Worm (Caenorhabditis elegans): Measurements from ENCODE around the gene mdt-22.

mdt-22 gene

ce11 chrII:10300954-10301353 is at the start of gene mdt-22:
Gene mdt-22 (plus strand): TSS chrII:10301216.
- no peak for TF ChIP-seq hmg-4 (GFP tag; optimal IDR thresholded peaks at IDR 0.05)
- TF ChIP-seq pes-1 (GFP tag; IDR thresholded peaks at IDR 0.05), result peak; percentile 54; the same call in 1 of the 2 replicates
- peak; percentile 54; the same call in 1 of the 2 replicates for TF ChIP-seq tbx-37 (GFP tag; conservative IDR thresholded peaks at IDR 0.05)
- TF ChIP-seq F13C5.2 (tag; optimal IDR thresholded peaks at IDR 0.05), result peak; percentile 88

DNA sequence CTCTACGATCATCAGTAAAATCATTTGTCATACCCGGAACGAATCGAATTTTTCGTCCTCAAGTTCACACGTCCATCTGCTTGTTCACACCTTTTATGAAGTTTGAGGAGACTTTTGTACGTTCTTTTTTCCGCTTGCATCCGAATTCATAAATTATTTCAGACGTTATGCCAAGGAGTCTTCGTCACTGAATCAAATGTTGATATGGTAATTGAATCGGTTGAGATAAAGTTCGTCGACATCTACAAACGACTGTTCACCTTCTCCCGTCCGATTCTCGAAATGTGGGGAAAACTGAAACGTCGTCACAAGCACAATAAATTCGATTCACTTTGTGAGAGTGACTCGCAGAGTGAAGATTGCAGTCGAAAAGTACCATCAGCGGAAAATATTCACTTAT is 49.0 kb upstream of the mdt-22 start:
- TF ChIP-seq tra-4 (tag; optimal IDR thresholded peaks at IDR 0.05), result no peak
- no peak for TF ChIP-seq flt-1 (GFP tag; IDR thresholded peaks at IDR 0.05)
- no peak for TF ChIP-seq F13C5.2 (tag; optimal IDR thresholded peaks at IDR 0.05)
- TF ChIP-seq scrt-1 (GFP tag; IDR thresholded peaks at IDR 0.05), result no peak
- no peak for TF ChIP-seq ets-7 (tag; optimal IDR thresholded peaks at IDR 0.05)
- TF ChIP-seq tbx-11 (GFP tag; IDR thresholded peaks at IDR 0.05), result no peak
- no peak for TF ChIP-seq aly-1 (tag; optimal IDR thresholded peaks at IDR 0.05)
- no peak for TF ChIP-seq pes-1 (GFP tag; IDR thresholded peaks at IDR 0.05)
- no peak for TF ChIP-seq sea-1 (GFP tag; conservative IDR thresholded peaks at IDR 0.05)
- TF ChIP-seq hnd-1 (tag; optimal IDR thresholded peaks at IDR 0.05), result no peak
- no peak for TF ChIP-seq ceh-13 (GFP tag; optimal IDR thresholded peaks at IDR 0.05)
- TF ChIP-seq ama-1 (optimal IDR thresholded peaks at IDR 0.05), result no peak
- no peak for TF ChIP-seq hmg-4 (GFP tag; optimal IDR thresholded peaks at IDR 0.05)
- TF ChIP-seq hmbx-1 (tag; optimal IDR thresholded peaks at IDR 0.05), result no peak
- no peak for TF ChIP-seq tbx-37 (GFP tag; conservative IDR thresholded peaks at IDR 0.05)
- TF ChIP-seq B0310.2 (tag; optimal IDR thresholded peaks at IDR 0.05), result no peak

DNA sequence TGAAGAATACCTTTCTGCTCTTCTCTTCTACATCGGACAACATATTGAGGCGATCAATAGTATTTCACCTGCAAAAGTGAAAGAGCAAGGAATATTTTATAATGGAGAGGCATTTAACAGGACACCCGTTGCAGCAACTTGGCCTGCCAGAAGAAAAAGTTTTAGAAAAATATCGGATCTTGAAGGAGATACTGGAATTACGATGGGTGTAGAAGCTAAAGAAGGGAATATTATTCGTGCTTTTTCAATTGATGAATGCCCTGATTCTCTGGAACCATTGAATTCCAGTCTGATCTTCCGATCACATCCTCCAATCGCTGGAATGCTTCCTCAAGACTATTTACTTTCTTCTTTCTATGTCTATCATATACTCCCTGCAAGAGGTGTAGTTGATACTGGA is 39.8 kb upstream of the mdt-22 start:
- no peak for TF ChIP-seq pes-1 (GFP tag; IDR thresholded peaks at IDR 0.05)
- no peak for TF ChIP-seq ets-7 (tag; optimal IDR thresholded peaks at IDR 0.05)
- no peak for TF ChIP-seq ama-1 (optimal IDR thresholded peaks at IDR 0.05)
- no peak for TF ChIP-seq hnd-1 (tag; optimal IDR thresholded peaks at IDR 0.05)
- no peak for TF ChIP-seq aly-1 (tag; optimal IDR thresholded peaks at IDR 0.05)
- TF ChIP-seq F13C5.2 (tag; optimal IDR thresholded peaks at IDR 0.05), result no peak
- TF ChIP-seq hmbx-1 (tag; optimal IDR thresholded peaks at IDR 0.05), result no peak

DNA sequence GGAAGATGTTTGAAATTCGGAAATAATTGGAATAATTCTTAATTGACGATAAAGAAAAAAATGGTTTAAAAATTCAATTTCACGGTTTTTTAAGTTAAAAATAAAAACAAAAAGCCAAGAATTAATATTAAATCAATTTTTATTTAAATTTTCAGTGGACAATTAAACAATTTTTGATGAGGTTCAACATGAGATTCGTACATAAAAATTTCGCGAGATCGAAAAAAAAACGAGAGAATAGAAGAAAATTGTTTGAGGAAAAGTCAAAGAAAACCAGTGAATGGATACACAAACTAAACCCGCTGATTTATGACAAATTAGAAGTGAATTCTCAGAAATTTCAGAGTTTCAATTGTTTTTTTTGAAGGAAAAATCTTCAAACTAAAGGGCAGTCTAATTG is 31.0 kb upstream of the mdt-22 start, which contains the start of gene F54B3.2:
Gene F54B3.2, minus strand, starts transcription at position 101 of the 400 bp plus-strand sequence.
- TF ChIP-seq aly-1 (tag; optimal IDR thresholded peaks at IDR 0.05) (no peak), tbx-37 (GFP tag; conservative IDR thresholded peaks at IDR 0.05) (no peak), scrt-1 (GFP tag; IDR thresholded peaks at IDR 0.05) (no peak), tbx-11 (GFP tag; IDR thresholded peaks at IDR 0.05) (no peak), tra-4 (tag; optimal IDR thresholded peaks at IDR 0.05) (no peak), hmg-4 (GFP tag; optimal IDR thresholded peaks at IDR 0.05) (no peak), F13C5.2 (tag; optimal IDR thresholded peaks at IDR 0.05) (no peak), pes-1 (GFP tag; IDR thresholded peaks at IDR 0.05) (no peak), hmbx-1 (tag; optimal IDR thresholded peaks at IDR 0.05) (no peak), ceh-13 (GFP tag; optimal IDR thresholded peaks at IDR 0.05) (no peak), ama-1 (optimal IDR thresholded peaks at IDR 0.05) (no peak), flt-1 (GFP tag; IDR thresholded peaks at IDR 0.05) (no peak), ets-7 (tag; optimal IDR thresholded peaks at IDR 0.05) (no peak), B0310.2 (tag; optimal IDR thresholded peaks at IDR 0.05) (no peak), sea-1 (GFP tag; conservative IDR thresholded peaks at IDR 0.05) (no peak), ceh-36 (tag; optimal IDR thresholded peaks at IDR 0.05) (no peak), hnd-1 (tag; optimal IDR thresholded peaks at IDR 0.05) (no peak)

DNA sequence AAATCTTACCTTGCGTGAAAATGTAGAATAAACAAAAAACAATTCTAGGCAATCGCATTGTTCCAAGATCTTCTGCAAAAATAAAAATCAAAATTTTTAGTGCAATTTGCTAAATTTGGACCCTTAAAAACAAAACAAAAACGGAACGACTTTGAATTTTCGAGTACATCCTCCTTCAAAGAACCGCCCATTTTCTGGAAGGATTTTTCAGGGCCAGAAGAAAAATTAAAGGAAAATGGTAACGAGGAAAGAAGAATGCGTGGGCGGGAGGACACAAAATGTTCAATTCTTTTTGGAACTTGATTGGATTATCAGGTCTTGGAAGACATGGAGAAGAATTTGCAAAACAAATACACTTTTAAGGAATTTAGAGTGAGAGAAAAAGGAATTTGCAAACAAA is 29.9 kb upstream of the mdt-22 start, which contains the start of gene F54B3.4:
Gene F54B3.4, minus strand, starts transcription at position 101 of the 400 bp plus-strand sequence.
- TF ChIP-seq F13C5.2 (tag; optimal IDR thresholded peaks at IDR 0.05), result no peak
- TF ChIP-seq hnd-1 (tag; optimal IDR thresholded peaks at IDR 0.05), result no peak
- TF ChIP-seq hmbx-1 (tag; optimal IDR thresholded peaks at IDR 0.05), result no peak
- TF ChIP-seq tbx-37 (GFP tag; conservative IDR thresholded peaks at IDR 0.05), result no peak
- no peak for TF ChIP-seq B0310.2 (tag; optimal IDR thresholded peaks at IDR 0.05)
- no peak for TF ChIP-seq aly-1 (tag; optimal IDR thresholded peaks at IDR 0.05)
- TF ChIP-seq ceh-13 (GFP tag; optimal IDR thresholded peaks at IDR 0.05), result no peak

- TF ChIP-seq hmg-4 (GFP tag; optimal IDR thresholded peaks at IDR 0.05), result no peak
- no peak for TF ChIP-seq ceh-36 (tag; optimal IDR thresholded peaks at IDR 0.05)
- no peak for TF ChIP-seq aly-1 (tag; optimal IDR thresholded peaks at IDR 0.05)
- TF ChIP-seq hmbx-1 (tag; optimal IDR thresholded peaks at IDR 0.05), result no peak
- TF ChIP-seq scrt-1 (GFP tag; IDR thresholded peaks at IDR 0.05), result no peak
- TF ChIP-seq B0310.2 (tag; optimal IDR thresholded peaks at IDR 0.05), result no peak
Observed at ce11 chrII:10279561-10279960, 21.5 kb upstream of the mdt-22 start, which contains the start of gene ZK971.1. Gene ZK971.1 (minus strand): TSS chrII:10279661.

DNA sequence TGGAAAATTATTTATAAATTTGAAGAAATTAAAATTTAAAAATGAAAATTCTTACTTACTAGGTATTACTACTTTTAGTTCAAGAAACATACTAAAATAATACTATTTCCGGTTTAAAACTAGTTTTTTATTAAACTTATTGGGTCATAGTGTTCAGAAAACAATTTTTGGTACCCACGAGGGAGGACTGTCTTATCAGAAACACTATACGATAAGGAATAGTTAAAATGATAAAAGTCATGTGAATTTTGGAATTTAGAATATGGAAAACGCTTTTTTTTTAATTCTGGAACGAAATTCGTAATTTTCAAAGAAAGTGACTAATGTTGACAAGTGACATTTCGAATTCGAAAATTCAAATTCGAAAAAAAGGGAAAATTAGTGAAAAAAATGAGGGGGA is 19.3 kb upstream of the mdt-22 start:
- TF ChIP-seq ceh-13 (GFP tag; optimal IDR thresholded peaks at IDR 0.05) (no peak), tbx-11 (GFP tag; IDR thresholded peaks at IDR 0.05) (no peak), ama-1 (optimal IDR thresholded peaks at IDR 0.05) (no peak), pes-1 (GFP tag; IDR thresholded peaks at IDR 0.05) (no peak), hnd-1 (tag; optimal IDR thresholded peaks at IDR 0.05) (no peak), sea-1 (GFP tag; conservative IDR thresholded peaks at IDR 0.05) (no peak), scrt-1 (GFP tag; IDR thresholded peaks at IDR 0.05) (no peak), F13C5.2 (tag; optimal IDR thresholded peaks at IDR 0.05) (no peak), B0310.2 (tag; optimal IDR thresholded peaks at IDR 0.05) (no peak), tra-4 (tag; optimal IDR thresholded peaks at IDR 0.05) (no peak), ceh-36 (tag; optimal IDR thresholded peaks at IDR 0.05) (no peak), aly-1 (tag; optimal IDR thresholded peaks at IDR 0.05) (no peak), flt-1 (GFP tag; IDR thresholded peaks at IDR 0.05) (no peak), ets-7 (tag; optimal IDR thresholded peaks at IDR 0.05) (no peak), hmg-4 (GFP tag; optimal IDR thresholded peaks at IDR 0.05) (no peak), hmbx-1 (tag; optimal IDR thresholded peaks at IDR 0.05) (no peak)

DNA sequence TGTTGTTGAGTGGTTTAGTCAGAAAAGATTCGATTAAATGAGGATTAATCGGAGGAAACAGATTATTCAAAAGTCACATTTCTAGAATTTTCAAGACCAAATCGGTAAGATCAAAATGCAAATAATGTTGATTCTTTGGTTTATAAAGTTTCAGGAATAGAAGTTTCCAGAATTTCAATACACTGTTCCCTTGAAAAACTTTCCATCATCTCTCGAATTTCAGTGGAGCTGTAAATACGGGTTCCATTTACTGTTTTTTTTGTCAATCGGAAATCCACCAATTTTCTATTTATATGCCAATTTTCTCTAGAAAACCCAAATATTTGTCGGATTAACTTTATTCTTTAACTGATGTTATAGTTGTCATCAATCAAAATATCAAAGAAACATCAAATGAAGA is 17.9 kb upstream of the mdt-22 start:
- TF ChIP-seq sea-1 (GFP tag; conservative IDR thresholded peaks at IDR 0.05), result no peak

Measured in whole organism, early embryonic.